Fruit fly (Drosophila melanogaster) whole organism, prepupa: Measurements from ENCODE around the gene Ubi-p5E.
A peak's percentile ranks its signal among the peaks of the same experiment; 100 is the strongest.

Source experiments
- Blimp-1 ChIP-seq: fragments of 200-800 bp; sonication (Bioruptor generic); optimal IDR thresholded peaks from 3 replicates; lab custom pipeline; 2017; ENCODE audit warnings: missing biosample characterization, missing genetic modification characterization, mild to moderate bottlenecking, moderate library complexity, missing genetic modification reagents
- CG10631 ChIP-seq: fragments of 200-800 bp; sonication (Bioruptor generic); optimal IDR thresholded peaks from 2 replicates; lab custom pipeline; 2016; ENCODE audit warnings: missing biosample characterization, missing genetic modification characterization
- CG10669 ChIP-seq: fragments of 200-800 bp; sonication (Bioruptor generic); optimal IDR thresholded peaks from 3 replicates; lab custom pipeline; 2018; ENCODE audit warnings: missing biosample characterization, mild to moderate bottlenecking, missing genetic modification characterization, moderate library complexity
- CG11294 ChIP-seq: fragments of 200-800 bp; sonication (Bioruptor generic); IDR thresholded peaks from 2 replicates; pipeline ENCODE4 v1.3.6; 2022; ENCODE audit warnings: missing biosample characterization, missing genetic modification characterization
- CG11902 ChIP-seq: fragments of 200-800 bp; sonication (Bioruptor generic); optimal IDR thresholded peaks from 3 replicates; lab custom pipeline; 2016; ENCODE audit warnings: missing biosample characterization, missing genetic modification characterization
- CG15336 ChIP-seq: fragments of 200-800 bp; sonication (Bioruptor generic); IDR thresholded peaks from 2 replicates; pipeline ENCODE4 v1.3.6; 2022; ENCODE audit warnings: missing biosample characterization, missing genetic modification characterization
- CG16779 ChIP-seq: fragments of 200-800 bp; sonication (Bioruptor generic); optimal IDR thresholded peaks from 3 replicates; lab custom pipeline; 2017; ENCODE audit warnings: missing biosample characterization, mild to moderate bottlenecking, missing genetic modification characterization
- CG3032 ChIP-seq: fragments of 200-800 bp; optimal IDR thresholded peaks from 2 replicates; lab custom pipeline; 2019; ENCODE audit warnings: missing biosample characterization, mild to moderate bottlenecking, missing genetic modification characterization, moderate library complexity
- CG31627 ChIP-seq: fragments of 200-800 bp; sonication (Bioruptor generic); optimal IDR thresholded peaks from 3 replicates; lab custom pipeline; 2016; ENCODE audit warnings: missing biosample characterization, missing genetic modification characterization
- CG34406 ChIP-seq: fragments of 200-800 bp; sonication (Bioruptor generic); optimal IDR thresholded peaks from 3 replicates; lab custom pipeline; 2016; ENCODE audit warnings: missing biosample characterization, missing genetic modification characterization
- CG3919 ChIP-seq: fragments of 200-800 bp; sonication (Bioruptor generic); optimal IDR thresholded peaks from 3 replicates; lab custom pipeline; 2016; ENCODE audit warnings: missing biosample characterization, missing genetic modification characterization
- CG4318 ChIP-seq: fragments of 200-800 bp; sonication (Bioruptor generic); optimal IDR thresholded peaks from 3 replicates; lab custom pipeline; 2017; ENCODE audit warnings: missing biosample characterization, mild to moderate bottlenecking, missing genetic modification characterization
- CG6163 ChIP-seq: fragments of 200-800 bp; sonication (Bioruptor generic); IDR thresholded peaks from 3 replicates; pipeline ENCODE4 v1.3.6; 2022; ENCODE audit warnings: missing biosample characterization, missing genetic modification characterization
- CG6276 ChIP-seq: fragments of 200-800 bp; sonication (Bioruptor generic); optimal IDR thresholded peaks from 2 replicates; lab custom pipeline; 2017; ENCODE audit warnings: missing biosample characterization, mild to moderate bottlenecking, missing genetic modification characterization
- CG6808 ChIP-seq: fragments of 200-800 bp; sonication (Bioruptor generic); optimal IDR thresholded peaks from 3 replicates; lab custom pipeline; 2017; ENCODE audit warnings: missing biosample characterization, missing genetic modification characterization, mild to moderate bottlenecking, moderate library complexity, missing genetic modification reagents
- CG6854 ChIP-seq: fragments of 200-800 bp; sonication (Bioruptor generic); optimal IDR thresholded peaks from 2 replicates; lab custom pipeline; 2017; ENCODE audit warnings: missing biosample characterization, mild to moderate bottlenecking, missing genetic modification characterization
- CG8319 ChIP-seq: fragments of 200-800 bp; sonication (Bioruptor generic); optimal IDR thresholded peaks from 3 replicates; lab custom pipeline; 2016; ENCODE audit warnings: missing biosample characterization, missing genetic modification characterization
- CG8632 ChIP-seq: fragments of 200-800 bp; sonication (Bioruptor generic); optimal IDR thresholded peaks from 3 replicates; lab custom pipeline; 2016; ENCODE audit warnings: missing biosample characterization, missing genetic modification characterization
- Eip75B ChIP-seq: fragments of 200-800 bp; sonication (Bioruptor generic); optimal IDR thresholded peaks from 3 replicates; lab custom pipeline; 2016; ENCODE audit warnings: missing biosample characterization, missing genetic modification characterization
- Eip78C ChIP-seq: fragments of 200-800 bp; sonication (Bioruptor generic); peaks from one replicate; lab custom pipeline; 2016; ENCODE audit warnings: missing biosample characterization, missing genetic modification characterization
- Eip93F ChIP-seq: fragments of 200-800 bp; sonication (Bioruptor generic); optimal IDR thresholded peaks from 2 replicates; lab custom pipeline; 2016; ENCODE audit warnings: missing biosample characterization, mild to moderate bottlenecking, missing genetic modification characterization
- Ets21C ChIP-seq: fragments of 200-800 bp; sonication (Bioruptor generic); optimal IDR thresholded peaks from 3 replicates; lab custom pipeline; 2016; ENCODE audit warnings: missing biosample characterization, missing genetic modification characterization
- Ets96B ChIP-seq: fragments of 200-800 bp; optimal IDR thresholded peaks from 2 replicates; lab custom pipeline; 2019; ENCODE audit warnings: missing biosample characterization, mild to moderate bottlenecking, missing genetic modification characterization, moderate library complexity
- Gug ChIP-seq: fragments of 200-800 bp; sonication (Bioruptor generic); IDR thresholded peaks from 2 replicates; pipeline ENCODE4 v1.3.6; 2022; ENCODE audit warnings: missing biosample characterization, missing genetic modification characterization
- Hr39 ChIP-seq: fragments of 200-800 bp; sonication (Bioruptor generic); optimal IDR thresholded peaks from 2 replicates; lab custom pipeline; 2016; ENCODE audit warnings: missing biosample characterization, missing genetic modification characterization
- Hr4 ChIP-seq: fragments of 200-800 bp; sonication (Bioruptor generic); optimal IDR thresholded peaks from 3 replicates; lab custom pipeline; 2016; ENCODE audit warnings: missing biosample characterization, missing genetic modification characterization
- Lpt ChIP-seq: fragments of 200-800 bp; sonication (Bioruptor generic); optimal IDR thresholded peaks from 3 replicates; lab custom pipeline; 2016; ENCODE audit warnings: missing biosample characterization, missing genetic modification characterization
- Smox ChIP-seq: fragments of 200-800 bp; sonication (Bioruptor generic); optimal IDR thresholded peaks from 3 replicates; lab custom pipeline; 2016; ENCODE audit warnings: missing biosample characterization, missing genetic modification characterization
- Sox14 ChIP-seq: fragments of 200-800 bp; sonication (Bioruptor generic); optimal IDR thresholded peaks from 3 replicates; lab custom pipeline; 2016; ENCODE audit warnings: missing biosample characterization, missing genetic modification characterization
- Sox15 ChIP-seq: fragments of 200-800 bp; sonication (Bioruptor generic); optimal IDR thresholded peaks from 3 replicates; lab custom pipeline; 2016; ENCODE audit warnings: missing biosample characterization, missing genetic modification characterization
- acj6 ChIP-seq: fragments of 200-800 bp; sonication (Bioruptor generic); optimal IDR thresholded peaks from 3 replicates; lab custom pipeline; 2016; ENCODE audit warnings: missing biosample characterization, missing genetic modification characterization
- cyc ChIP-seq: fragments of 200-800 bp; sonication (Bioruptor generic); optimal IDR thresholded peaks from 3 replicates; lab custom pipeline; 2016; ENCODE audit warnings: missing biosample characterization, missing genetic modification characterization
- dac ChIP-seq: fragments of 200-800 bp; sonication (Bioruptor generic); optimal IDR thresholded peaks from 2 replicates; lab custom pipeline; 2017; ENCODE audit warnings: missing biosample characterization, mild to moderate bottlenecking, missing genetic modification characterization
- dsx ChIP-seq: fragments of 200-800 bp; optimal IDR thresholded peaks from 3 replicates; lab custom pipeline; 2019; ENCODE audit warnings: missing biosample characterization, mild to moderate bottlenecking, missing genetic modification characterization, moderate library complexity; ENCODE audit not compliant: poor library complexity, severe bottlenecking
- eg ChIP-seq: fragments of 200-800 bp; sonication (Bioruptor generic); IDR thresholded peaks from 3 replicates; pipeline ENCODE4 v1.3.6; 2022; ENCODE audit warnings: missing biosample characterization, missing genetic modification characterization
- esn ChIP-seq: fragments of 200-800 bp; sonication (Bioruptor generic); optimal IDR thresholded peaks from 2 replicates; lab custom pipeline; 2016; ENCODE audit warnings: missing biosample characterization, mild to moderate bottlenecking, missing genetic modification characterization, moderate library complexity
- fd59A ChIP-seq: fragments of 200-800 bp; sonication (Bioruptor generic); optimal IDR thresholded peaks from 2 replicates; lab custom pipeline; 2017; ENCODE audit warnings: missing biosample characterization, mild to moderate bottlenecking, missing genetic modification characterization, missing genetic modification reagents
- fd85E ChIP-seq: fragments of 200-800 bp; sonication (Bioruptor generic); optimal IDR thresholded peaks from 3 replicates; lab custom pipeline; 2016; ENCODE audit warnings: missing biosample characterization, missing genetic modification characterization
- fkh ChIP-seq: fragments of 200-800 bp; sonication (Bioruptor generic); optimal IDR thresholded peaks from 3 replicates; lab custom pipeline; 2017; ENCODE audit warnings: missing biosample characterization, mild to moderate bottlenecking, missing genetic modification characterization, moderate library complexity
- salr ChIP-seq, 2 experiments: fragments of 200-800 bp; sonication (Bioruptor generic); optimal IDR thresholded peaks; 3 replicates each; lab custom pipeline; 2016 to 2018; ENCODE audit warnings: missing biosample characterization in 2 of 2, missing genetic modification characterization in 2 of 2, mild to moderate bottlenecking in 1 of 2
- spab ChIP-seq: fragments of 200-800 bp; sonication (Bioruptor generic); optimal IDR thresholded peaks from 2 replicates; lab custom pipeline; 2017; ENCODE audit warnings: missing biosample characterization, mild to moderate bottlenecking, missing genetic modification characterization, missing genetic modification reagents
- ss ChIP-seq, 2 experiments: fragments of 200-800 bp; sonication (Bioruptor generic); optimal IDR thresholded peaks; 2 replicates in 1 of 2; 3 replicates in 1 of 2; lab custom pipeline; 2017 to 2018; ENCODE audit warnings: mild to moderate bottlenecking in 2 of 2, missing biosample characterization in 2 of 2, missing genetic modification characterization in 2 of 2, moderate library complexity in 1 of 2
- topi ChIP-seq: fragments of 200-800 bp; sonication (Bioruptor generic); optimal IDR thresholded peaks from 3 replicates; lab custom pipeline; 2016; ENCODE audit warnings: missing biosample characterization, missing genetic modification characterization
- vri ChIP-seq: fragments of 200-800 bp; sonication (Bioruptor generic); optimal IDR thresholded peaks from 3 replicates; lab custom pipeline; 2016; ENCODE audit warnings: missing biosample characterization, mild to moderate bottlenecking, missing genetic modification characterization

The Ubi-p5E gene

DNA sequence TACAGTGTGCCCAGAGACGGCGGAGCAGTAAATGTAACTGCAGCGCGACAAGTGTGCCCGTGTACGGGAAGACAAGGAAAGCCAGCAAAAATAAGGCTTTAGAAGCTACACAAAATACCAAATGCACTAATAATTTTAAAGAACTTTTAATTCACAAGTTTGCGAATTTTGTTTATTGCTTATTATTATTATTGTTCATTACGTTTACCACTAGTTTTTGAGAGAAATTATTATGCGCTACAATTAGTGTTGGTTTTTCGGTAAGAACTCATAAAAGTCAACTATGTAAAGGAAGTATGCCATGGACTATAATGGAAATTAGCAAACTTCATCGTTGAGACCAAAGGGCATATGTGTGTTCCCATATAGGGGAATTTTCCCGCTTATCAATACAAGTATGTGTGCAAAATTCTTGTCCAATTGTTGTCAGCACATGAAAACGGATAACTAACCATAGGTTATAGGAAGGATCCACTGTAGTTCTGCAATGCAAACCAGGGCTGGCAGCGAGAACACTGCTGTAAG, 12.2 kb downstream of the Ubi-p5E start, which contains the start of gene schlank (continued):
- TF ChIP-seq Ets96B (tag; lab: Kevin White, UChicago) (peak; percentile 38), vri (GFP tag; lab: Kevin White, UChicago) (peak; percentile 32), Eip75B (GFP tag; lab: Kevin White, UChicago) (peak; percentile 63), Hr39 (GFP tag; lab: Kevin White, UChicago) (peak; percentile 70), CG6808 (GFP tag; lab: Kevin White, UChicago) (no peak), Gug (peak; percentile 42; the same call in 1 of the 2 replicates), CG3032 (peak; percentile 62), Sox14 (peak; percentile 42), Hr4 (peak; percentile 65), CG11902 (GFP tag; lab: Kevin White, UChicago) (peak; percentile 49)

dm6 chrX:6266092-6266491, 13.4 kb downstream of the Ubi-p5E start:
- TF ChIP-seq CG6163 (GFP tag; lab: Robert Waterston, UW) (no peak), acj6 (no peak), CG8319 (GFP tag; lab: Kevin White, UChicago) (no peak), fd59A (GFP tag; lab: Kevin White, UChicago) (no peak), ss (GFP tag; optimal IDR thresholded peaks at IDR 0.05; lab: Kevin White, UChicago) (no peak), CG6276 (GFP tag; lab: Kevin White, UChicago) (no peak), Eip93F (GFP tag; lab: Kevin White, UChicago) (no peak), CG31627 (GFP tag; lab: Kevin White, UChicago) (no peak), salr (GFP tag; optimal IDR thresholded peaks at IDR 0.05; lab: Kevin White, UChicago) (no peak)

dm6 chrX:6265456-6265877, 14.0 kb downstream of the Ubi-p5E start:
- TF ChIP-seq CG10631 (peak; percentile 92), CG3919 (peak; percentile 93), dac (GFP tag; lab: Kevin White, UChicago) (peak; percentile 97), CG6163 (GFP tag; lab: Robert Waterston, UW) (peak; percentile 91), CG16779 (peak; percentile 89), fkh (GFP tag; lab: Kevin White, UChicago) (peak; percentile 65), dsx (GFP tag; lab: Kevin White, UChicago) (peak; percentile 74), esn (GFP tag; lab: Kevin White, UChicago) (peak; percentile 93), topi (GFP tag; lab: Kevin White, UChicago) (peak; percentile 92), cyc (peak; percentile 85), Hr4 (peak; percentile 97), CG4318 (GFP tag; lab: Kevin White, UChicago) (peak; percentile 96), Gug (peak; percentile 92), Ets21C (GFP tag; lab: Kevin White, UChicago) (peak; percentile 84), CG11294 (GFP tag; lab: Robert Waterston, UW) (peak; percentile 90), Sox15 (GFP tag; lab: Kevin White, UChicago) (peak; percentile 92), CG6854 (peak; percentile 56), fd85E (GFP tag; lab: Kevin White, UChicago) (peak; percentile 71), Smox (GFP tag; lab: Kevin White, UChicago) (peak; percentile 89), Sox14 (peak; percentile 92), Blimp-1 (peak; percentile 44), Eip75B (GFP tag; lab: Kevin White, UChicago) (peak; percentile 94), CG8632 (GFP tag; lab: Kevin White, UChicago) (peak; percentile 94), CG8319 (GFP tag; lab: Kevin White, UChicago) (peak; percentile 93), eg (GFP tag; lab: Robert Waterston, UW) (peak; percentile 93), spab (peak; percentile 85), CG15336 (GFP tag; lab: Robert Waterston, UW) (peak; percentile 96), acj6 (peak; percentile 90), CG3032 (peak; percentile 80), CG11902 (GFP tag; lab: Kevin White, UChicago) (peak; percentile 87), CG34406 (GFP tag; lab: Kevin White, UChicago) (peak; percentile 93), Eip78C (GFP tag; lab: Kevin White, UChicago) (peak; percentile 98), Hr39 (GFP tag; lab: Kevin White, UChicago) (peak; percentile 91), CG10669 (GFP tag; lab: Kevin White, UChicago) (peak; percentile 88), CG31627 (GFP tag; lab: Kevin White, UChicago) (peak; percentile 89), CG6808 (GFP tag; lab: Kevin White, UChicago) (peak; percentile 83), CG6276 (GFP tag; lab: Kevin White, UChicago) (peak; percentile 94), Lpt (GFP tag; lab: Kevin White, UChicago) (peak; percentile 97), fd59A (GFP tag; lab: Kevin White, UChicago) (peak; percentile 82)
